Worm (Caenorhabditis elegans) whole organism, L3 larva: ENCODE results near the gene T28F3.11.

Experiments
- nhr-11 ChIP-seq: fragments of 150-350 bp; optimal IDR thresholded peaks from 2 replicates; lab custom pipeline; 2014; ENCODE audit warnings: missing biosample characterization, missing genetic modification characterization
- snpc-4 ChIP-seq: fragments of 150-350 bp; optimal IDR thresholded peaks from 2 replicates; lab custom pipeline; 2014; ENCODE audit warnings: missing biosample characterization, missing genetic modification characterization

DNA sequence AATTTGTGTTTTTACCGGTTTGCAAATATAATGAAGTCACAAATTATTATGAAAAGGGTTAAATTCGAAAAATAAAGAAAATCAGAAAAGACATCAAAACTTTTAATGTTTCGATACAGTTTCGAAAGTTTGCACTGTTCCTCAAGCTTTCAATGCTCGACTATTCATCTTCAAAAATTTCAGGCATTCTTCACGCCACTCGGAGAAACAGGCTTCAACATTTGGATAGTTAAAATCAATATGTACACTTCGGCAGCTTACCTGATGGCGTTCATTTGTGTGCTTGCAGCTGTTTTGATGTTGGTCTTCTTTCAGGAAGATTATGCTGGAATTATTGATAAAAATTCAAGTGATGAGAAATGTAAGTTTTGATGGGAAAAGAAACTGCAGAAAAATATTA is 44.3 kb downstream of the T28F3.11 start:
- TF ChIP-seq nhr-11 = no peak
- no peak for TF ChIP-seq snpc-4 (tag; lab: Kevin White, UChicago)
